Worm (Caenorhabditis elegans) whole organism, L1 larva: Measurements from ENCODE around the gene R07A4.4.

ENCODE experiments used
- ama-1 ChIP-seq: fragments of 150-350 bp; optimal IDR thresholded peaks from 2 replicates; lab custom pipeline; 2014
- jun-1 ChIP-seq: fragments of 150-350 bp; optimal IDR thresholded peaks from 2 replicates; lab custom pipeline; 2014; ENCODE audit warnings: missing biosample characterization, missing genetic modification reagents, missing genetic modification characterization

DNA sequence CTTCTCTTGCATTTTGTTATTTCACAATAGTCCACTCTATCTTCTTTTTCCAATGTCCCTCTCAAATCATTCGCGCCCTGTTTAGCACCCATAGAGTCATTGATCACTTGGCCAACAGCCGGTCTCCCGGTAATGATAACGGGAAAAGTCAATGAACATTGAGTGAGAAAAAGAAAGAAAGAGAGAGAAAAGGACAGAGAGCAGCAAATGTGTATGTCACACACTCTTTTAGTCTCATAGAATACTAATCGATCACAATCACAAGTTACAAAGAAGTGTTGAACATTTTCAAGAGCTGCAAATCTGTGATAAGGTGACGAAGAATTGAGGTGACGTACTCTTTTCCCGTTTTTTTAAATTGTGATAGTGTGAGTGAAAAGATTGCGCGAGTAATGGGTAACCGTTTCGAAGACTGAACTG, 14.7 kb upstream of the R07A4.4 start:
- TF ChIP-seq ama-1 (peak; percentile 69), jun-1 (tag; lab: Kevin White, UChicago) (peak; percentile 44)
